Worm (Caenorhabditis elegans): ENCODE results near the gene C10E2.2.

Gene C10E2.2

ce11 chrX:16770919-16771318 is 25.9 kb downstream of the C10E2.2 start:
- TF ChIP-seq nhr-2 (tag; optimal IDR thresholded peaks at IDR 0.05) = peak; percentile 95
- TF ChIP-seq bed-3 (GFP tag; optimal IDR thresholded peaks at IDR 0.05) = no peak
- TF ChIP-seq nhr-237 (tag; optimal IDR thresholded peaks at IDR 0.05) = no peak
- peak; percentile 48 for TF ChIP-seq drap-1 (GFP tag; optimal IDR thresholded peaks at IDR 0.05)
- peak; percentile 12 for TF ChIP-seq lin-32 (GFP tag; optimal IDR thresholded peaks at IDR 0.05)
- no peak for TF ChIP-seq pha-4 (tag; optimal IDR thresholded peaks at IDR 0.05)
- TF ChIP-seq ham-2 (GFP tag; optimal IDR thresholded peaks at IDR 0.05) = peak; percentile 32
- TF ChIP-seq ceh-39 (tag; optimal IDR thresholded peaks at IDR 0.05) = no peak
- TF ChIP-seq mep-1 (tag; optimal IDR thresholded peaks at IDR 0.05) = peak; percentile 15
- no peak for TF ChIP-seq unc-62 (GFP tag; optimal IDR thresholded peaks at IDR 0.05)
- no peak for TF ChIP-seq nhr-12 (tag; optimal IDR thresholded peaks at IDR 0.05)
- TF ChIP-seq cnd-1 (tag; optimal IDR thresholded peaks at IDR 0.05) = peak; percentile 46
- peak; percentile 29 for TF ChIP-seq mls-2 (tag; optimal IDR thresholded peaks at IDR 0.05)
- TF ChIP-seq ceh-43 (GFP tag; optimal IDR thresholded peaks at IDR 0.05) = no peak
- no peak for TF ChIP-seq nhr-28 (tag; optimal IDR thresholded peaks at IDR 0.05)
- no peak for TF ChIP-seq unc-39 (tag; optimal IDR thresholded peaks at IDR 0.05)
- no peak for TF ChIP-seq ceh-83 (GFP tag; optimal IDR thresholded peaks at IDR 0.05)
- TF ChIP-seq ztf-11 (tag; optimal IDR thresholded peaks at IDR 0.05) = no peak
- TF ChIP-seq hlh-1 (tag; optimal IDR thresholded peaks at IDR 0.05) = peak; percentile 13
- no peak for TF ChIP-seq snpc-4 (tag; optimal IDR thresholded peaks at IDR 0.05)
- no peak for TF ChIP-seq unc-120 (tag; optimal IDR thresholded peaks at IDR 0.05; ENCODE audit: poor library complexity, severe bottlenecking)
- no peak for TF ChIP-seq blmp-1 (tag; optimal IDR thresholded peaks at IDR 0.05)

- no peak for TF ChIP-seq ham-2 (GFP tag; optimal IDR thresholded peaks at IDR 0.05)
Measured at ce11 chrX:16772112-16772731, 27.2 kb downstream of the C10E2.2 start.

- TF ChIP-seq ceh-43 (GFP tag; optimal IDR thresholded peaks at IDR 0.05) (no peak), snpc-4 (tag; optimal IDR thresholded peaks at IDR 0.05) (no peak), ztf-11 (tag; optimal IDR thresholded peaks at IDR 0.05) (no peak), lsy-2 (tag; optimal IDR thresholded peaks at IDR 0.05) (no peak), zip-8 (tag; optimal IDR thresholded peaks at IDR 0.05) (no peak), unc-39 (tag; optimal IDR thresholded peaks at IDR 0.05) (no peak), mls-2 (tag; optimal IDR thresholded peaks at IDR 0.05) (no peak), mep-1 (tag; optimal IDR thresholded peaks at IDR 0.05) (no peak), unc-62 (GFP tag; optimal IDR thresholded peaks at IDR 0.05) (no peak), sem-2 (GFP tag; optimal IDR thresholded peaks at IDR 0.05) (no peak), pha-4 (tag; optimal IDR thresholded peaks at IDR 0.05) (no peak), unc-120 (tag; optimal IDR thresholded peaks at IDR 0.05; ENCODE audit: poor library complexity, severe bottlenecking) (no peak), hlh-1 (tag; optimal IDR thresholded peaks at IDR 0.05) (no peak), flh-1 (GFP tag; optimal IDR thresholded peaks at IDR 0.05) (no peak), nhr-2 (tag; optimal IDR thresholded peaks at IDR 0.05) (no peak), mab-5 (tag; optimal IDR thresholded peaks at IDR 0.05) (no peak), elt-3 (tag; optimal IDR thresholded peaks at IDR 0.05) (no peak), ces-1 (GFP tag; optimal IDR thresholded peaks at IDR 0.05) (no peak), ham-2 (GFP tag; optimal IDR thresholded peaks at IDR 0.05) (no peak), nhr-28 (tag; optimal IDR thresholded peaks at IDR 0.05) (no peak)
Measured at ce11 chrX:16773421-16773820, 28.4 kb downstream of the C10E2.2 start.

DNA sequence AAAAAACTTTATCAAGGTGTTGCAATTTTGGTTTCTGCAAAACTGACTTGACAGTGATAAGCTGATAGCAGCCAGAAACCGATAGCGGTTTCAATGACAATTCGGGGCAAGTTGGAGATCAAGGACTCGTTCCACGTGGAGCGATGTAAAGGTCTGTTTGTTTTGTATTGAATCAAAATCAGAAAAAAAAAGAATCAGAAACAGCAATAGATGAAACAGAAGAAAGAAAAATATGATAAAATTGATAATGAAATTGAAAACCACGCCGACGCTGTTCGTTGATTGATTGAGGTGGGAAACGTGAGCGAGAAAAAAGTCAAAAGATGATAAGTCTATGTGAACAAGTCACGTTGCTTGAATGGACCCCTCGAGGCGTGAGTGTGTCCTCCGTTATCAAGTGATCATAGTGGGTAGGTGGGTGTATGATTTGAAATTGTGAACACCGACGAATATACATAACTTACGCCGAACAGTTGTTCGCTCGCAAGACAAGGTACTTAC is 30.3 kb downstream of the C10E2.2 start:
- TF ChIP-seq hlh-1 (tag; optimal IDR thresholded peaks at IDR 0.05) (peak; percentile 52), snpc-4 (tag; optimal IDR thresholded peaks at IDR 0.05) (no peak)

DNA sequence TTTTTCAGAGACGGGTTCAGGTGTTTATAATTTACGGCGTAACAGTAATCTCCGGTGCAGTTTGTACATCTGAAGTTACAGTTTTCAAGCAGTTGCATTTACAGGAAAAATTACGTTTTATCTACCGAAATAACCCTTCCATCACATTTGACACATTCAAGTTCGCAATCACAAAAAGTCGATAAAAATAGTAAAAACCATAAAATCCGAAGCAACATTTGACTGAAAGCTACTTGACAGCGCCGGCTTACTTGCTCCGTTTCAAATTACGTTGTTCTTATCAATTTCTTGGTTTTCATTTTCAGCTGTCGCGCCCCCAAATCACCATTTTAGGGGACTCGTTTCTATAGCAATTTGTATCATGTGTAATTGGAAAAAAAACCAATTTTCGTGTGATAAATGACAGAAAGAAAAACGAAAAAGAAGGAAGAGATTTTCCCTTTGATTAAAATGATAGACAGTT is 37.8 kb downstream of the C10E2.2 start, which contains the start of gene T01C8.3:
TSS of gene T01C8.3 (minus strand) at position 413 of the 463 bp plus-strand sequence.
- no peak for TF ChIP-seq unc-120 (tag; optimal IDR thresholded peaks at IDR 0.05; ENCODE audit: poor library complexity, severe bottlenecking)
- TF ChIP-seq cnd-1 (tag; optimal IDR thresholded peaks at IDR 0.05) = no peak
- no peak for TF ChIP-seq sptf-1 (tag; optimal IDR thresholded peaks at IDR 0.05)
- no peak for TF ChIP-seq nhr-76 (tag; optimal IDR thresholded peaks at IDR 0.05)
- no peak for TF ChIP-seq nhr-237 (tag; optimal IDR thresholded peaks at IDR 0.05)

Measured in whole organism, mixed stage, embryonic.